Fruit fly (Drosophila melanogaster) whole organism, prepupa: ENCODE data around the gene CG42747.

Source experiments
- CG10631 ChIP-seq: fragments of 200-800 bp; sonication (Bioruptor generic); optimal IDR thresholded peaks from 2 replicates; lab custom pipeline; 2016; ENCODE audit warnings: missing biosample characterization, missing genetic modification characterization
- CG11762 ChIP-seq: fragments of 200-800 bp; sonication (Bioruptor generic); optimal IDR thresholded peaks from 3 replicates; lab custom pipeline; 2016; ENCODE audit warnings: missing biosample characterization, missing genetic modification characterization; ENCODE audit not compliant: insufficient read depth
- CG11902 ChIP-seq: fragments of 200-800 bp; sonication (Bioruptor generic); optimal IDR thresholded peaks from 3 replicates; lab custom pipeline; 2016; ENCODE audit warnings: missing biosample characterization, missing genetic modification characterization
- CG15336 ChIP-seq: fragments of 200-800 bp; sonication (Bioruptor generic); IDR thresholded peaks from 2 replicates; pipeline ENCODE4 v1.3.6; 2022; ENCODE audit warnings: missing biosample characterization, missing genetic modification characterization
- CG1621 ChIP-seq: fragments of 200-800 bp; sonication (Bioruptor generic); optimal IDR thresholded peaks from 3 replicates; lab custom pipeline; 2018; ENCODE audit warnings: missing biosample characterization, mild to moderate bottlenecking, missing genetic modification characterization
- CG3032 ChIP-seq: fragments of 200-800 bp; optimal IDR thresholded peaks from 2 replicates; lab custom pipeline; 2019; ENCODE audit warnings: missing biosample characterization, mild to moderate bottlenecking, missing genetic modification characterization, moderate library complexity
- CG32006 ChIP-seq: fragments of 200-800 bp; sonication (Bioruptor generic); optimal IDR thresholded peaks from 3 replicates; lab custom pipeline; 2017; ENCODE audit warnings: missing biosample characterization, mild to moderate bottlenecking, missing genetic modification characterization
- CG3919 ChIP-seq: fragments of 200-800 bp; sonication (Bioruptor generic); optimal IDR thresholded peaks from 3 replicates; lab custom pipeline; 2016; ENCODE audit warnings: missing biosample characterization, missing genetic modification characterization
- CG4318 ChIP-seq: fragments of 200-800 bp; sonication (Bioruptor generic); optimal IDR thresholded peaks from 3 replicates; lab custom pipeline; 2017; ENCODE audit warnings: missing biosample characterization, mild to moderate bottlenecking, missing genetic modification characterization
- CG6163 ChIP-seq: fragments of 200-800 bp; sonication (Bioruptor generic); IDR thresholded peaks from 3 replicates; pipeline ENCODE4 v1.3.6; 2022; ENCODE audit warnings: missing biosample characterization, missing genetic modification characterization
- CG6276 ChIP-seq: fragments of 200-800 bp; sonication (Bioruptor generic); optimal IDR thresholded peaks from 2 replicates; lab custom pipeline; 2017; ENCODE audit warnings: missing biosample characterization, mild to moderate bottlenecking, missing genetic modification characterization
- CG6792 ChIP-seq: fragments of 200-800 bp; sonication (Bioruptor generic); optimal IDR thresholded peaks from 3 replicates; lab custom pipeline; 2016; ENCODE audit warnings: missing biosample characterization, missing genetic modification characterization
- CG6808 ChIP-seq: fragments of 200-800 bp; sonication (Bioruptor generic); optimal IDR thresholded peaks from 3 replicates; lab custom pipeline; 2017; ENCODE audit warnings: missing biosample characterization, missing genetic modification characterization, mild to moderate bottlenecking, moderate library complexity, missing genetic modification reagents
- CG8119 ChIP-seq: fragments of 200-800 bp; sonication (Bioruptor generic); IDR thresholded peaks from 3 replicates; pipeline ENCODE4 v1.3.6; 2022; ENCODE audit warnings: missing biosample characterization, missing genetic modification characterization
- CG8319 ChIP-seq: fragments of 200-800 bp; sonication (Bioruptor generic); optimal IDR thresholded peaks from 3 replicates; lab custom pipeline; 2016; ENCODE audit warnings: missing biosample characterization, missing genetic modification characterization
- CG8632 ChIP-seq: fragments of 200-800 bp; sonication (Bioruptor generic); optimal IDR thresholded peaks from 3 replicates; lab custom pipeline; 2016; ENCODE audit warnings: missing biosample characterization, missing genetic modification characterization
- Eip78C ChIP-seq: fragments of 200-800 bp; sonication (Bioruptor generic); peaks from one replicate; lab custom pipeline; 2016; ENCODE audit warnings: missing biosample characterization, missing genetic modification characterization
- Ets21C ChIP-seq: fragments of 200-800 bp; sonication (Bioruptor generic); optimal IDR thresholded peaks from 3 replicates; lab custom pipeline; 2016; ENCODE audit warnings: missing biosample characterization, missing genetic modification characterization
- Gug ChIP-seq: fragments of 200-800 bp; sonication (Bioruptor generic); IDR thresholded peaks from 2 replicates; pipeline ENCODE4 v1.3.6; 2022; ENCODE audit warnings: missing biosample characterization, missing genetic modification characterization
- Hr4 ChIP-seq: fragments of 200-800 bp; sonication (Bioruptor generic); optimal IDR thresholded peaks from 3 replicates; lab custom pipeline; 2016; ENCODE audit warnings: missing biosample characterization, missing genetic modification characterization
- Lpt ChIP-seq: fragments of 200-800 bp; sonication (Bioruptor generic); optimal IDR thresholded peaks from 3 replicates; lab custom pipeline; 2016; ENCODE audit warnings: missing biosample characterization, missing genetic modification characterization
- Met ChIP-seq: fragments of 200-800 bp; sonication (Bioruptor generic); optimal IDR thresholded peaks from 3 replicates; lab custom pipeline; 2016; ENCODE audit warnings: missing biosample characterization, missing genetic modification characterization
- OdsH ChIP-seq: fragments of 200-800 bp; sonication (Bioruptor generic); optimal IDR thresholded peaks from 3 replicates; lab custom pipeline; 2016; ENCODE audit warnings: missing biosample characterization, missing genetic modification characterization
- achi ChIP-seq: fragments of 200-800 bp; sonication (Bioruptor generic); optimal IDR thresholded peaks from 3 replicates; lab custom pipeline; 2016; ENCODE audit warnings: missing biosample characterization, missing genetic modification characterization
- acj6 ChIP-seq: fragments of 200-800 bp; sonication (Bioruptor generic); optimal IDR thresholded peaks from 3 replicates; lab custom pipeline; 2016; ENCODE audit warnings: missing biosample characterization, missing genetic modification characterization
- cyc ChIP-seq: fragments of 200-800 bp; sonication (Bioruptor generic); optimal IDR thresholded peaks from 3 replicates; lab custom pipeline; 2016; ENCODE audit warnings: missing biosample characterization, missing genetic modification characterization
- dac ChIP-seq: fragments of 200-800 bp; sonication (Bioruptor generic); optimal IDR thresholded peaks from 2 replicates; lab custom pipeline; 2017; ENCODE audit warnings: missing biosample characterization, mild to moderate bottlenecking, missing genetic modification characterization
- dsx ChIP-seq: fragments of 200-800 bp; optimal IDR thresholded peaks from 3 replicates; lab custom pipeline; 2019; ENCODE audit warnings: missing biosample characterization, mild to moderate bottlenecking, missing genetic modification characterization, moderate library complexity; ENCODE audit not compliant: poor library complexity, severe bottlenecking
- eg ChIP-seq: fragments of 200-800 bp; sonication (Bioruptor generic); IDR thresholded peaks from 3 replicates; pipeline ENCODE4 v1.3.6; 2022; ENCODE audit warnings: missing biosample characterization, missing genetic modification characterization
- fd85E ChIP-seq: fragments of 200-800 bp; sonication (Bioruptor generic); optimal IDR thresholded peaks from 3 replicates; lab custom pipeline; 2016; ENCODE audit warnings: missing biosample characterization, missing genetic modification characterization
- lz ChIP-seq: fragments of 200-800 bp; sonication (Bioruptor generic); optimal IDR thresholded peaks from 3 replicates; lab custom pipeline; 2016; ENCODE audit warnings: missing biosample characterization, missing genetic modification characterization
- net ChIP-seq: fragments of 200-800 bp; sonication (Bioruptor generic); optimal IDR thresholded peaks from 3 replicates; lab custom pipeline; 2016; ENCODE audit warnings: missing biosample characterization, missing genetic modification characterization
- pdm3 ChIP-seq: fragments of 200-800 bp; sonication (Bioruptor generic); optimal IDR thresholded peaks from 3 replicates; lab custom pipeline; 2016; ENCODE audit warnings: missing biosample characterization, missing genetic modification characterization
- salr ChIP-seq, 2 experiments: fragments of 200-800 bp; sonication (Bioruptor generic); optimal IDR thresholded peaks; 3 replicates each; lab custom pipeline; 2016 to 2018; ENCODE audit warnings: missing biosample characterization in 2 of 2, missing genetic modification characterization in 2 of 2, mild to moderate bottlenecking in 1 of 2
- spab ChIP-seq: fragments of 200-800 bp; sonication (Bioruptor generic); optimal IDR thresholded peaks from 2 replicates; lab custom pipeline; 2017; ENCODE audit warnings: missing biosample characterization, mild to moderate bottlenecking, missing genetic modification characterization, missing genetic modification reagents
- ss ChIP-seq, 2 experiments: fragments of 200-800 bp; sonication (Bioruptor generic); optimal IDR thresholded peaks; 2 replicates in 1 of 2; 3 replicates in 1 of 2; lab custom pipeline; 2017 to 2018; ENCODE audit warnings: mild to moderate bottlenecking in 2 of 2, missing biosample characterization in 2 of 2, missing genetic modification characterization in 2 of 2, moderate library complexity in 1 of 2
- topi ChIP-seq: fragments of 200-800 bp; sonication (Bioruptor generic); optimal IDR thresholded peaks from 3 replicates; lab custom pipeline; 2016; ENCODE audit warnings: missing biosample characterization, missing genetic modification characterization
- vri ChIP-seq: fragments of 200-800 bp; sonication (Bioruptor generic); optimal IDR thresholded peaks from 3 replicates; lab custom pipeline; 2016; ENCODE audit warnings: missing biosample characterization, mild to moderate bottlenecking, missing genetic modification characterization

The CG42747 gene

DNA sequence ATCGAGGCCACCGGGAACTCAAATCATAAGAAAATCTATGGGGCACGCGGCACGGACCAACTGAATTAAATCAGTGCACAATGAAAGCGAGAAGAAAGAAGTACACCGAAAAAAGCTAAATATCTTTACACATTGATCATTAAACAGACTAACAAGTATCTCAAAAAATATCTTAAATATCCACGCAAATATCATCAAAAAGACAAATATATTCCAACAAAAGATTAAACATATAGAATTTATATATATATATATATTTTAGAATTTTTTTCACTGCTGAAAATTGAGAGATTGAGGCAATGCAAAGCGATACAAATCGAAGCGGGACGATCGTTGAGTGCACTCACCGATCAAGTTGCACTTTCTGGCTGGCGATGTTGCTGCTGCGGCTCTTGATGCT is 55.0 kb downstream of the CG42747 start:
- no peak for TF ChIP-seq CG6792 (GFP tag; lab: Kevin White, UChicago)
- TF ChIP-seq Eip78C, result peak; percentile 58
- TF ChIP-seq CG3919 (GFP tag; lab: Kevin White, UChicago), result peak; percentile 21
- TF ChIP-seq spab (GFP tag; lab: Kevin White, UChicago), result no peak
- TF ChIP-seq Hr4 (GFP tag; lab: Kevin White, UChicago), result peak; percentile 40
- TF ChIP-seq CG15336, result peak; percentile 76
- TF ChIP-seq dac (GFP tag; lab: Kevin White, UChicago), result no peak
- peak; percentile 13 for TF ChIP-seq CG4318 (GFP tag; lab: Kevin White, UChicago)
- peak; percentile 23 for TF ChIP-seq achi (GFP tag; lab: Kevin White, UChicago)
- TF ChIP-seq Lpt (GFP tag; lab: Kevin White, UChicago), result peak; percentile 32
- TF ChIP-seq CG1621 (tag; lab: Kevin White, UChicago), result no peak
- TF ChIP-seq salr (GFP tag; optimal IDR thresholded peaks at IDR 0.05; lab: Kevin White, UChicago), result peak in 1 of 2 experiments; percentile 23
- TF ChIP-seq CG6808 (GFP tag; lab: Kevin White, UChicago), result no peak
- TF ChIP-seq Met (GFP tag; lab: Kevin White, UChicago), result no peak
- TF ChIP-seq dsx (GFP tag; lab: Kevin White, UChicago), result no peak
- peak; percentile 14 for TF ChIP-seq pdm3 (GFP tag; lab: Kevin White, UChicago)
- TF ChIP-seq cyc (GFP tag; lab: Kevin White, UChicago), result no peak
- peak; percentile 7 for TF ChIP-seq net (GFP tag; lab: Kevin White, UChicago)
- peak; percentile 20 for TF ChIP-seq CG8632 (GFP tag; lab: Kevin White, UChicago)
- TF ChIP-seq CG10631, result peak; percentile 6
- no peak for TF ChIP-seq topi (GFP tag; lab: Kevin White, UChicago)
- TF ChIP-seq CG32006 (GFP tag; lab: Kevin White, UChicago), result peak; percentile 68
- no peak for TF ChIP-seq Ets21C (GFP tag; lab: Kevin White, UChicago)
- TF ChIP-seq acj6 (GFP tag; lab: Kevin White, UChicago), result peak; percentile 33
- 0 out of 3 replicates have a peak, but pooled peaks have one; percentile 30 for TF ChIP-seq eg (GFP tag; lab: Robert Waterston, UW)
- peak; percentile 22 for TF ChIP-seq OdsH (GFP tag; lab: Kevin White, UChicago)
- TF ChIP-seq CG11902 (GFP tag; lab: Kevin White, UChicago), result no peak
- TF ChIP-seq Gug, result 0 out of 2 replicates have a peak, but pooled peaks have one; percentile 12
- no peak for TF ChIP-seq CG8319 (GFP tag; lab: Kevin White, UChicago)
- peak; percentile 71 for TF ChIP-seq CG8119 (GFP tag; lab: Robert Waterston, UW)

- TF ChIP-seq lz (GFP tag; lab: Kevin White, UChicago) (no peak), OdsH (GFP tag; lab: Kevin White, UChicago) (no peak), CG6163 (GFP tag; lab: Robert Waterston, UW) (peak; percentile 22; the same call in 1 of the 3 replicates), CG3032 (tag; lab: Kevin White, UChicago) (peak; percentile 12), Lpt (GFP tag; lab: Kevin White, UChicago) (peak; percentile 5), CG6276 (GFP tag; lab: Kevin White, UChicago) (peak; percentile 28), CG11762 (GFP tag; lab: Kevin White, UChicago) (no peak), salr (GFP tag; optimal IDR thresholded peaks at IDR 0.05; lab: Kevin White, UChicago) (peak in 1 of 2 experiments; percentile 3), CG3919 (GFP tag; lab: Kevin White, UChicago) (no peak), pdm3 (GFP tag; lab: Kevin White, UChicago) (peak; percentile 8), vri (GFP tag; lab: Kevin White, UChicago) (no peak), CG32006 (GFP tag; lab: Kevin White, UChicago) (peak; percentile 15), Eip78C (peak; percentile 68), CG8119 (GFP tag; lab: Robert Waterston, UW) (peak; percentile 59; the same call in 2 of the 3 replicates), eg (GFP tag; lab: Robert Waterston, UW) (peak; percentile 58; the same call in 1 of the 3 replicates), CG10631 (peak; percentile 9), ss (GFP tag; optimal IDR thresholded peaks at IDR 0.05; lab: Kevin White, UChicago) (peak; percentile 3 to 4), fd85E (no peak)
- TF ChIP-seq, all 60 proteins: peak for 12
These were observed 56.8 kb downstream of the CG42747 start for dm6 chr3L:6457208-6457607.
